Fruit fly (Drosophila melanogaster): ENCODE measurements around the gene CG3652.

- TF ChIP-seq Dfd (GFP tag; optimal IDR thresholded peaks at IDR 0.05) = no peak
- TF ChIP-seq HLH106 (tag; optimal IDR thresholded peaks at IDR 0.05) = no peak
- TF ChIP-seq Rel (GFP tag; optimal IDR thresholded peaks at IDR 0.05) = no peak
- no peak for TF ChIP-seq Rel (tag; optimal IDR thresholded peaks at IDR 0.05)
- no peak for TF ChIP-seq Hr78 (GFP tag; optimal IDR thresholded peaks at IDR 0.05)
- TF ChIP-seq Mio (GFP tag; optimal IDR thresholded peaks at IDR 0.05) = no peak
- no peak for TF ChIP-seq br (GFP tag; optimal IDR thresholded peaks at IDR 0.05)
- TF ChIP-seq usp (GFP tag; optimal IDR thresholded peaks at IDR 0.05) = no peak
- TF ChIP-seq dmrt93B (GFP tag; optimal IDR thresholded peaks at IDR 0.05) = no peak
- TF ChIP-seq dl (GFP tag; optimal IDR thresholded peaks at IDR 0.05; ENCODE audit: insufficient read depth in 1 of 2, partially characterized antibody in 2 of 2) = no peak
- no peak for TF ChIP-seq rgr (GFP tag; optimal IDR thresholded peaks at IDR 0.05)
Measured at dm6 chr2L:4416089-4416488, 22.4 kb upstream of the CG3652 start.
